Fruit fly (Drosophila melanogaster): ENCODE results near the gene Msp300.

Msp300 gene

dm6 chr2L:5256036-5256846 lies 155.6 kb downstream of the Msp300 start (continued):
- TF ChIP-seq Abd-B (GFP tag; optimal IDR thresholded peaks at IDR 0.05) (peak; percentile 38), CG5180 (GFP tag; optimal IDR thresholded peaks at IDR 0.05) (peak; percentile 56), ERR (GFP tag; optimal IDR thresholded peaks at IDR 0.05) (no peak), Ets65A (GFP tag) (peak; percentile 74), NFAT (GFP tag; IDR thresholded peaks at IDR 0.05) (no peak), pan (optimal IDR thresholded peaks at IDR 0.05) (no peak), pan (GFP tag; optimal IDR thresholded peaks at IDR 0.05 in 1 of 2, IDR thresholded peaks at IDR 0.05 in 1 of 2) (peak in 1 of 2 experiments; percentile 54), Atf-2 (GFP tag; optimal IDR thresholded peaks at IDR 0.05) (peak; percentile 3), CG1233 (GFP tag; optimal IDR thresholded peaks at IDR 0.05) (peak; percentile 54), CG13123 (GFP tag; optimal IDR thresholded peaks at IDR 0.05) (peak; percentile 6), tgo (GFP tag; IDR thresholded peaks at IDR 0.05) (peak; percentile 51), CG4730 (GFP tag; IDR thresholded peaks at IDR 0.05) (0 out of 2 replicates have a peak, but pooled peaks have one; percentile 38), ham (GFP tag; IDR thresholded peaks at IDR 0.05) (no peak), D (optimal IDR thresholded peaks at IDR 0.05) (no peak), D (GFP tag; optimal IDR thresholded peaks at IDR 0.05) (peak; percentile 61), cato (GFP tag; optimal IDR thresholded peaks at IDR 0.05; ENCODE audit: borderline replicate concordance) (peak; percentile 8), ems (GFP tag; optimal IDR thresholded peaks at IDR 0.05) (peak; percentile 5), CG6272 (GFP tag; IDR thresholded peaks at IDR 0.05) (no peak), CG18599 (GFP tag; optimal IDR thresholded peaks at IDR 0.05) (peak; percentile 16), Sry-β (GFP tag; optimal IDR thresholded peaks at IDR 0.05) (peak; percentile 44), Dfd (GFP tag; optimal IDR thresholded peaks at IDR 0.05) (no peak), CG33557 (GFP tag; optimal IDR thresholded peaks at IDR 0.05) (peak; percentile 90), NC2α (GFP tag; optimal IDR thresholded peaks at IDR 0.05) (no peak), gsb-n (tag; optimal IDR thresholded peaks at IDR 0.05) (peak; percentile 65), Trl (optimal IDR thresholded peaks at IDR 0.05) (no peak), Trl (GFP tag; optimal IDR thresholded peaks at IDR 0.05) (peak; percentile 48), chif (GFP tag; optimal IDR thresholded peaks at IDR 0.05) (peak; percentile 20 to 42), CG18764 (GFP tag; optimal IDR thresholded peaks at IDR 0.05) (peak; percentile 56), Blimp-1 (GFP tag; optimal IDR thresholded peaks at IDR 0.05) (peak; percentile 40), CG8924 (tag; optimal IDR thresholded peaks at IDR 0.05) (peak; percentile 41), lmd (GFP tag; IDR thresholded peaks at IDR 0.05) (peak; percentile 19; the same call in 1 of the 2 replicates), pum (GFP tag; optimal IDR thresholded peaks at IDR 0.05) (peak; percentile 14), Gug (GFP tag; IDR thresholded peaks at IDR 0.05) (peak; percentile 15; the same call in 1 of the 4 replicates), CG1024 (GFP tag; IDR thresholded peaks at IDR 0.05) (peak; percentile 53; the same call in 1 of the 2 replicates), CG12236 (GFP tag; optimal IDR thresholded peaks at IDR 0.05) (peak; percentile 30), chinmo (GFP tag; IDR thresholded peaks at IDR 0.05; ENCODE audit: partially characterized antibody) (0 out of 4 replicates have a peak, but pooled peaks have one; percentile 25), Hey (tag; optimal IDR thresholded peaks at IDR 0.05) (no peak), sisA (GFP tag; IDR thresholded peaks at IDR 0.05) (0 out of 2 replicates have a peak, but pooled peaks have one; percentile 25), insv (GFP tag; optimal IDR thresholded peaks at IDR 0.05) (peak in 1 of 2 experiments; percentile 3), CG12219 (GFP tag; optimal IDR thresholded peaks at IDR 0.05) (peak; percentile 46), gro (GFP tag; optimal IDR thresholded peaks at IDR 0.05) (no peak), YL-1 (GFP tag; optimal IDR thresholded peaks at IDR 0.05) (peak; percentile 49), CG12659 (GFP tag; optimal IDR thresholded peaks at IDR 0.05) (peak; percentile 17), CG6175 (GFP tag; IDR thresholded peaks at IDR 0.05) (no peak), Oli (tag; optimal IDR thresholded peaks at IDR 0.05) (peak; percentile 29)

Measured in whole organism, embryonic.